Worm (Caenorhabditis elegans) whole organism, L1 larva: ENCODE results near the gene lgg-1.
A peak's percentile ranks its signal among the peaks of the same experiment; 100 is the strongest.

Experiments used
- C34B4.2 ChIP-seq: sonication (generic microtip); optimal IDR thresholded peaks from 2 replicates; lab custom pipeline; 2017; ENCODE audit warnings: mild to moderate bottlenecking, missing genetic modification characterization, missing compliant biosample characterization
- F16B12.6 ChIP-seq: fragments of 150-350 bp; optimal IDR thresholded peaks from 2 replicates; lab custom pipeline; 2014; ENCODE audit warnings: missing biosample characterization, missing genetic modification characterization
- Y116A8C.19 ChIP-seq: sonication (generic microtip); optimal IDR thresholded peaks from 2 replicates; lab custom pipeline; 2016; ENCODE audit warnings: missing compliant biosample characterization, missing genetic modification characterization, borderline replicate concordance
- alr-1 ChIP-seq: fragments of 200-800 bp; sonication (Bioruptor generic); optimal IDR thresholded peaks from 2 replicates; lab custom pipeline; 2018; ENCODE audit warnings: borderline replicate concordance, mild to moderate bottlenecking, missing genetic modification characterization, missing compliant biosample characterization
- aly-2 ChIP-seq: fragments of 150-350 bp; optimal IDR thresholded peaks from 2 replicates; lab custom pipeline; 2014; ENCODE audit warnings: missing biosample characterization, missing genetic modification characterization
- ama-1 ChIP-seq: fragments of 150-350 bp; optimal IDR thresholded peaks from 2 replicates; lab custom pipeline; 2014
- blmp-1 ChIP-seq: fragments of 150-350 bp; optimal IDR thresholded peaks from 2 replicates; lab custom pipeline; 2014; ENCODE audit warnings: missing biosample characterization, missing genetic modification characterization
- ceh-63 ChIP-seq: fragments of 200-800 bp; sonication (Bioruptor generic); optimal IDR thresholded peaks from 2 replicates; lab custom pipeline; 2018; ENCODE audit warnings: mild to moderate bottlenecking, missing genetic modification characterization, missing compliant biosample characterization
- ceh-8 ChIP-seq: fragments of 200-800 bp; sonication (Bioruptor generic); optimal IDR thresholded peaks from 2 replicates; lab custom pipeline; 2018; ENCODE audit warnings: mild to moderate bottlenecking, missing genetic modification characterization, moderate library complexity, missing compliant biosample characterization
- ceh-90 ChIP-seq: sonication (generic microtip); optimal IDR thresholded peaks from 2 replicates; lab custom pipeline; 2016; ENCODE audit warnings: missing genetic modification characterization, missing compliant biosample characterization
- dpl-1 ChIP-seq, 3 experiments: fragments of 150-350 bp in 2 of 3; sonication (generic microtip) in 1 of 3; optimal IDR thresholded peaks; 2 replicates each; lab custom pipeline; 2014 to 2017; ENCODE audit warnings: missing biosample characterization in 3 of 3, missing genetic modification characterization in 3 of 3, missing genetic modification reagents in 3 of 3
- dsc-1 ChIP-seq: sonication (generic microtip); optimal IDR thresholded peaks from 2 replicates; lab custom pipeline; 2016; ENCODE audit warnings: mild to moderate bottlenecking, missing genetic modification characterization, missing compliant biosample characterization
- efl-1 ChIP-seq, 4 experiments: fragments of 150-350 bp; optimal IDR thresholded peaks in 3 of 4; peaks in 1 of 4; 1 replicate in 1 of 4; 2 replicates in 3 of 4; lab custom pipeline; 2014; ENCODE audit warnings: missing biosample characterization in 2 of 4, missing genetic modification characterization in 2 of 4, missing genetic modification reagents in 2 of 4
- egl-13 ChIP-seq: sonication (generic microtip); optimal IDR thresholded peaks from 2 replicates; lab custom pipeline; 2016; ENCODE audit warnings: missing genotype, missing genetic modification reagents, missing genetic modification characterization, missing compliant biosample characterization
- egl-27 ChIP-seq, 2 experiments: fragments of 150-350 bp in 1 of 2; sonication (generic microtip); optimal IDR thresholded peaks; 3 replicates each; lab custom pipeline; 2017 to 2018; ENCODE audit warnings: missing biosample characterization in 2 of 2, missing genetic modification characterization in 2 of 2, missing genetic modification reagents in 2 of 2
- elt-2 ChIP-seq: sonication (generic microtip); optimal IDR thresholded peaks from 2 replicates; lab custom pipeline; 2016; ENCODE audit warnings: missing genetic modification characterization, mild to moderate bottlenecking, inconsistent platforms, missing compliant biosample characterization, missing genetic modification reagents
- elt-3 ChIP-seq, 6 experiments: fragments of 150-350 bp in 1 of 6; sonication (generic microtip); optimal IDR thresholded peaks; 2 replicates each; lab custom pipeline; 2017 to 2018; ENCODE audit warnings: missing biosample characterization in 6 of 6, missing genetic modification characterization in 6 of 6, inconsistent platforms in 1 of 6
- grh-1 ChIP-seq: fragments of 200-800 bp; sonication (Bioruptor generic); IDR thresholded peaks from 2 replicates; pipeline ENCODE4 v1.3.6; 2022; ENCODE audit warnings: missing genetic modification reagents, missing genetic modification characterization, missing compliant biosample characterization
- hlh-17 ChIP-seq: fragments of 200-800 bp; sonication (Bioruptor generic); optimal IDR thresholded peaks from 2 replicates; lab custom pipeline; 2018; ENCODE audit warnings: missing genetic modification characterization, mild to moderate bottlenecking, missing compliant biosample characterization, moderate library complexity, borderline replicate concordance
- hlh-4 ChIP-seq: sonication (generic microtip); optimal IDR thresholded peaks from 2 replicates; lab custom pipeline; 2016; ENCODE audit warnings: mild to moderate bottlenecking, missing genetic modification characterization, missing compliant biosample characterization
- irx-1 ChIP-seq: sonication (generic microtip); optimal IDR thresholded peaks from 2 replicates; lab custom pipeline; 2016; ENCODE audit warnings: missing genetic modification characterization, missing compliant biosample characterization
- isw-1 ChIP-seq: fragments of 200-800 bp; sonication (Bioruptor generic); IDR thresholded peaks from 2 replicates; pipeline ENCODE4 v1.3.6; 2022; ENCODE audit warnings: missing genetic modification characterization, missing compliant biosample characterization
- jun-1 ChIP-seq: fragments of 150-350 bp; optimal IDR thresholded peaks from 2 replicates; lab custom pipeline; 2014; ENCODE audit warnings: missing biosample characterization, missing genetic modification reagents, missing genetic modification characterization
- lin-14 ChIP-seq: fragments of 200-800 bp; sonication (Bioruptor generic); optimal IDR thresholded peaks from 2 replicates; lab custom pipeline; 2018; ENCODE audit warnings: mild to moderate bottlenecking, missing genetic modification characterization, moderate library complexity, missing compliant biosample characterization
- lin-35 ChIP-seq, 2 experiments: fragments of 150-350 bp; optimal IDR thresholded peaks; 2 replicates each; lab custom pipeline; 2014; ENCODE audit warnings: missing biosample characterization in 2 of 2, missing genetic modification characterization in 2 of 2, missing genetic modification reagents in 2 of 2
- lin-39 ChIP-seq: fragments of 150-350 bp; optimal IDR thresholded peaks from 2 replicates; lab custom pipeline; 2014; ENCODE audit warnings: missing biosample characterization, missing genetic modification reagents, missing genetic modification characterization
- nhr-12 ChIP-seq: sonication (generic microtip); optimal IDR thresholded peaks from 2 replicates; lab custom pipeline; 2017; ENCODE audit warnings: missing biosample characterization, missing genetic modification characterization
- nhr-237 ChIP-seq: fragments of 150-350 bp; optimal IDR thresholded peaks from 2 replicates; lab custom pipeline; 2014; ENCODE audit warnings: missing biosample characterization, missing genetic modification characterization
- nhr-47 ChIP-seq: sonication (generic microtip); optimal IDR thresholded peaks from 2 replicates; lab custom pipeline; 2016; ENCODE audit warnings: mild to moderate bottlenecking, missing genetic modification characterization, moderate library complexity, missing compliant biosample characterization
- nhr-71 ChIP-seq: sonication (generic microtip); optimal IDR thresholded peaks from 2 replicates; lab custom pipeline; 2016; ENCODE audit warnings: mild to moderate bottlenecking, missing genetic modification characterization, moderate library complexity, missing compliant biosample characterization
- nhr-76 ChIP-seq: sonication (generic microtip); optimal IDR thresholded peaks from 2 replicates; lab custom pipeline; 2017; ENCODE audit warnings: missing biosample characterization, missing genetic modification characterization
- nhr-84 ChIP-seq: sonication (generic microtip); optimal IDR thresholded peaks from 2 replicates; lab custom pipeline; 2017; ENCODE audit warnings: missing biosample characterization, missing genetic modification characterization
- pag-3 ChIP-seq: sonication (generic microtip); optimal IDR thresholded peaks from 2 replicates; lab custom pipeline; 2017; ENCODE audit warnings: missing genetic modification characterization, mild to moderate bottlenecking, missing compliant biosample characterization, antibody characterized with exemption, borderline replicate concordance; ENCODE audit not compliant: insufficient read depth
- pax-3 ChIP-seq: fragments of 200-800 bp; sonication (Bioruptor generic); optimal IDR thresholded peaks from 2 replicates; lab custom pipeline; 2018; ENCODE audit warnings: mild to moderate bottlenecking, missing genetic modification characterization, moderate library complexity, missing compliant biosample characterization
- rnt-1 ChIP-seq: sonication (generic microtip); optimal IDR thresholded peaks from 2 replicates; lab custom pipeline; 2016; ENCODE audit warnings: mild to moderate bottlenecking, missing genetic modification characterization, moderate library complexity, missing compliant biosample characterization
- snpc-4 ChIP-seq: fragments of 150-350 bp; optimal IDR thresholded peaks from 2 replicates; lab custom pipeline; 2014; ENCODE audit warnings: missing biosample characterization, missing genetic modification characterization
- sptf-1 ChIP-seq: fragments of 150-350 bp; optimal IDR thresholded peaks from 2 replicates; lab custom pipeline; 2014; ENCODE audit warnings: missing biosample characterization, missing genetic modification characterization
- swsn-7 ChIP-seq: sonication (generic microtip); optimal IDR thresholded peaks from 2 replicates; lab custom pipeline; 2016; ENCODE audit warnings: missing genetic modification characterization, missing compliant biosample characterization
- tlp-1 ChIP-seq: fragments of 150-350 bp; optimal IDR thresholded peaks from 2 replicates; lab custom pipeline; 2014; ENCODE audit warnings: missing biosample characterization, missing genetic modification characterization
- unc-130 ChIP-seq: fragments of 150-350 bp; optimal IDR thresholded peaks from 2 replicates; lab custom pipeline; 2017; ENCODE audit warnings: missing biosample characterization, missing genetic modification characterization, inconsistent platforms
- unc-30 ChIP-seq: sonication (generic microtip); optimal IDR thresholded peaks from 2 replicates; lab custom pipeline; 2017; ENCODE audit warnings: missing biosample characterization, missing genetic modification characterization
- unc-62 ChIP-seq: fragments of 150-350 bp; optimal IDR thresholded peaks from 2 replicates; lab custom pipeline; 2014; ENCODE audit warnings: missing biosample characterization, missing genetic modification reagents, missing genetic modification characterization
- unc-86 ChIP-seq: sonication (generic microtip); optimal IDR thresholded peaks from 2 replicates; lab custom pipeline; 2016; ENCODE audit warnings: missing genetic modification characterization, missing compliant biosample characterization
- xbp-1 ChIP-seq: sonication (generic microtip); optimal IDR thresholded peaks from 2 replicates; lab custom pipeline; 2016; ENCODE audit warnings: missing genetic modification characterization, missing compliant biosample characterization
- ztf-11 ChIP-seq, 2 experiments: sonication (generic microtip); optimal IDR thresholded peaks; 2 replicates each; lab custom pipeline; 2016 to 2017; ENCODE audit warnings: missing genetic modification characterization in 2 of 2, missing biosample characterization in 1 of 2, missing compliant biosample characterization in 1 of 2

Gene lgg-1

ce11 chrII:6334745-6335260, 12.7 kb downstream of the lgg-1 start:
- no peak for TF ChIP-seq efl-1 (optimal IDR thresholded peaks at IDR 0.05; lab: Kevin White, UChicago)
- peak in 1 of 2 experiments; percentile 90 for TF ChIP-seq efl-1 (GFP tag; optimal IDR thresholded peaks at IDR 0.05 in 1 of 2; lab: Kevin White, UChicago)
- TF ChIP-seq Y116A8C.19: no peak
- TF ChIP-seq irx-1 (tag; lab: Kevin White, UChicago): no peak
- TF ChIP-seq F16B12.6: no peak
- TF ChIP-seq lin-35 (GFP tag; optimal IDR thresholded peaks at IDR 0.05; lab: Kevin White, UChicago): peak in 1 of 2 experiments; percentile 7
- TF ChIP-seq unc-30 (tag; lab: Kevin White, UChicago): no peak
- peak; percentile 0 for TF ChIP-seq lin-14 (GFP tag; lab: Kevin White, UChicago)
- no peak for TF ChIP-seq nhr-47 (tag; lab: Kevin White, UChicago)
- no peak for TF ChIP-seq jun-1 (tag; lab: Kevin White, UChicago)
- TF ChIP-seq elt-2: peak; percentile 46

ce11 chrII:6333887-6334286, 13.6 kb downstream of the lgg-1 start, which contains the start of gene ttc-39B:
TSS of gene ttc-39B (minus strand) at chrII:6333987.
- no peak for TF ChIP-seq C34B4.2 (tag; lab: Kevin White, UChicago)

ce11 chrII:6331222-6331830, 16.2 kb downstream of the lgg-1 start, which contains the start of gene set-4:
TSS of gene set-4 (minus strand) at chrII:6331341.
- peak; percentile 96 for TF ChIP-seq rnt-1 (tag; lab: Kevin White, UChicago)
- peak; percentile 91 to 94 for TF ChIP-seq lin-35 (GFP tag; optimal IDR thresholded peaks at IDR 0.05; lab: Kevin White, UChicago)
- peak; percentile 90 for TF ChIP-seq unc-130 (tag; lab: Kevin White, UChicago)
- peak in 2 of 6 experiments; percentile 69 to 70 for TF ChIP-seq elt-3 (tag; optimal IDR thresholded peaks at IDR 0.05; lab: Kevin White, UChicago)
- TF ChIP-seq unc-30 (tag; lab: Kevin White, UChicago): no peak
- peak; percentile 86 for TF ChIP-seq ceh-8
- TF ChIP-seq ama-1 (lab: Kevin White, UChicago): peak; percentile 32
- TF ChIP-seq Y116A8C.19: no peak
- TF ChIP-seq unc-62: peak; percentile 25
- no peak for TF ChIP-seq nhr-84 (tag; lab: Kevin White, UChicago)
- peak; percentile 92 for TF ChIP-seq egl-13 (tag; lab: Kevin White, UChicago)
- peak; percentile 90 for TF ChIP-seq jun-1 (tag; lab: Kevin White, UChicago)
- TF ChIP-seq grh-1 (GFP tag; lab: Robert Waterston, UW): peak; percentile 84
- TF ChIP-seq snpc-4: peak; percentile 88
- no peak for TF ChIP-seq alr-1
- no peak for TF ChIP-seq ceh-90 (tag; lab: Kevin White, UChicago)
- peak; percentile 80 for TF ChIP-seq pax-3
- no peak for TF ChIP-seq pag-3 (tag; lab: Kevin White, UChicago)
- peak; percentile 46 to 64 for TF ChIP-seq egl-27 (tag; optimal IDR thresholded peaks at IDR 0.05; lab: Kevin White, UChicago)
- peak; percentile 95 for TF ChIP-seq xbp-1 (tag; lab: Kevin White, UChicago)
- TF ChIP-seq unc-86 (tag; lab: Kevin White, UChicago): peak; percentile 96
- peak; percentile 74 for TF ChIP-seq lin-39
- no peak for TF ChIP-seq nhr-76 (tag; lab: Kevin White, UChicago)
- TF ChIP-seq ceh-63 (GFP tag; lab: Kevin White, UChicago): no peak
- no peak for TF ChIP-seq hlh-17 (GFP tag; lab: Kevin White, UChicago)
- peak; percentile 65 for TF ChIP-seq aly-2
- no peak for TF ChIP-seq nhr-12 (tag; lab: Kevin White, UChicago)
- no peak for TF ChIP-seq sptf-1 (tag; lab: Kevin White, UChicago)
- peak; percentile 86 to 90 (median 89) for TF ChIP-seq dpl-1 (GFP tag; optimal IDR thresholded peaks at IDR 0.05; lab: Kevin White, UChicago)
- peak; percentile 97 for TF ChIP-seq nhr-71 (tag; lab: Kevin White, UChicago)
- TF ChIP-seq tlp-1 (tag; lab: Kevin White, UChicago): no peak
- TF ChIP-seq isw-1 (GFP tag; lab: Robert Waterston, UW): peak; percentile 89
- no peak for TF ChIP-seq hlh-4 (tag; lab: Kevin White, UChicago)
- TF ChIP-seq nhr-237 (tag; lab: Kevin White, UChicago): peak; percentile 60
- peak in 1 of 2 experiments; percentile 84 for TF ChIP-seq ztf-11 (tag; optimal IDR thresholded peaks at IDR 0.05; lab: Kevin White, UChicago)
- peak; percentile 96 for TF ChIP-seq swsn-7 (tag; lab: Kevin White, UChicago)
- peak; percentile 56 for TF ChIP-seq blmp-1 (tag; lab: Kevin White, UChicago)
- TF ChIP-seq efl-1 (optimal IDR thresholded peaks at IDR 0.05; lab: Kevin White, UChicago): peak; percentile 91 to 92
- peak; percentile 84 to 98 for TF ChIP-seq efl-1 (GFP tag; optimal IDR thresholded peaks at IDR 0.05 in 1 of 2; lab: Kevin White, UChicago)
- peak; percentile 83 for TF ChIP-seq elt-2
- TF ChIP-seq dsc-1 (tag; lab: Kevin White, UChicago): peak; percentile 95
